Worm (Caenorhabditis elegans) whole organism, early embryonic: ENCODE results near the gene Y102A11A.3.

Source experiments
- ama-1 ChIP-seq: fragments of 150-350 bp; optimal IDR thresholded peaks from 2 replicates; lab custom pipeline; 2014
- ceh-13 ChIP-seq: fragments of 200-800 bp; sonication (Bioruptor generic); optimal IDR thresholded peaks from 2 replicates; lab custom pipeline; 2018; ENCODE audit warnings: mild to moderate bottlenecking, missing genetic modification characterization, missing compliant biosample characterization
- ets-7 ChIP-seq: sonication (generic microtip); optimal IDR thresholded peaks from 2 replicates; lab custom pipeline; 2016; ENCODE audit warnings: missing genotype, missing genetic modification characterization, missing compliant biosample characterization
- scrt-1 ChIP-seq: fragments of 200-800 bp; sonication (Bioruptor generic); IDR thresholded peaks from 2 replicates; pipeline ENCODE4 v1.3.6; 2022; ENCODE audit warnings: missing genetic modification characterization, missing compliant biosample characterization

- TF ChIP-seq ama-1 (lab: Kevin White, UChicago) (no peak), ets-7 (tag; lab: Kevin White, UChicago) (no peak), scrt-1 (no peak), ceh-13 (no peak)
Observed at ce11 chrX:2039358-2039757, 20.4 kb downstream of the Y102A11A.3 start, which contains the start of gene smex-2.
